Worm (Caenorhabditis elegans) whole organism, L4/young adult: ENCODE data around the gene Y66D12A.11.

Experiments
- W03F9.2 ChIP-seq: fragments of 150-350 bp; optimal IDR thresholded peaks from 2 replicates; lab custom pipeline; 2014; ENCODE audit warnings: missing biosample characterization, missing genetic modification characterization
- him-1 ChIP-seq: sonication (generic microtip); optimal IDR thresholded peaks from 2 replicates; lab custom pipeline; 2016; ENCODE audit warnings: missing genotype, missing genetic modification reagents, missing genetic modification characterization, missing compliant biosample characterization

DNA sequence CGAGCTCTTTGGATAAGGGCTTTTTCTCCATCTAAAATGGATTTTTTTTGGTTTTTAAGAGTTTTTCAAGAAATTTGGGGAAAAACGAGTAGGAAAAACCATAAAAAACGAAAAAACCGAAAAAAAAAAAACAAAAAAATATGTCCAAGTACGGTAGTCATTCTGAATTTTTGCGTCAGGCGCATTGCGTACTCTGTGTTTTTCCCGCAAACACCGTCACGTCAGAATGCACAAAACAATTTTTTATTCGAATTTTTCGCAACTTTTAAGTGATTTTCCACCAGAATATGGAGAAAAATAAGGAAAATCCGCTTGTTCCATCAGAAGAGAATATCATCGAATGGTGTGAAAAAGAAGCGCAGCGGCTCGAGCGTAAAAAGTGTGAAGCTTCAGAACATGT, 18.1 kb downstream of the Y66D12A.11 start, which contains the start of the genes Y66D12A.6 and ceh-92:
- TF ChIP-seq him-1 (tag; lab: Kevin White, UChicago) (no peak), W03F9.2 (tag; lab: Kevin White, UChicago) (no peak)
